Fruit fly (Drosophila melanogaster) whole organism, embryonic: ENCODE results near the gene CG6788.
A peak's percentile ranks its signal among the peaks of the same experiment; 100 is the strongest.

Experiments
- Ada2b ChIP-seq: fragments of 200-800 bp; sonication (Bioruptor generic); IDR thresholded peaks from 2 replicates; pipeline ENCODE4 v1.3.6; 2022; ENCODE audit warnings: missing biosample characterization, missing genetic modification characterization
- Antp ChIP-seq: fragments of 200-800 bp; sonication (Bioruptor generic); optimal IDR thresholded peaks from 3 replicates; lab custom pipeline; 2016; ENCODE audit warnings: missing biosample characterization, missing genetic modification characterization
- Atf3 ChIP-seq: fragments of 200-800 bp; sonication (Bioruptor generic); optimal IDR thresholded peaks from 3 replicates; lab custom pipeline; 2016; ENCODE audit warnings: missing biosample characterization, missing genetic modification characterization
- CG11696 ChIP-seq: fragments of 200-800 bp; sonication (Bioruptor generic); IDR thresholded peaks from 2 replicates; pipeline ENCODE4 v1.3.6; 2022; ENCODE audit warnings: missing biosample characterization, missing genetic modification characterization
- CG12744 ChIP-seq: fragments of 200-800 bp; sonication (Bioruptor generic); optimal IDR thresholded peaks from 2 replicates; lab custom pipeline; 2016; ENCODE audit warnings: missing biosample characterization, missing genetic modification characterization
- CG12769 ChIP-seq: fragments of 200-800 bp; sonication (Bioruptor generic); optimal IDR thresholded peaks from 2 replicates; lab custom pipeline; 2019; ENCODE audit warnings: missing biosample characterization, mild to moderate bottlenecking, missing genetic modification characterization, moderate library complexity
- CG13424 ChIP-seq: fragments of 200-800 bp; sonication (Bioruptor generic); optimal IDR thresholded peaks from 2 replicates; lab custom pipeline; 2019; ENCODE audit warnings: missing biosample characterization, mild to moderate bottlenecking, missing genetic modification characterization, moderate library complexity
- CG14014 ChIP-seq: fragments of 200-800 bp; sonication (Bioruptor generic); IDR thresholded peaks from 2 replicates; pipeline ENCODE4 v1.3.6; 2022; ENCODE audit warnings: missing biosample characterization, missing genetic modification characterization
- CG15011 ChIP-seq: fragments of 200-800 bp; sonication (Bioruptor generic); optimal IDR thresholded peaks from 3 replicates; lab custom pipeline; 2018; ENCODE audit warnings: missing biosample characterization, mild to moderate bottlenecking, missing genetic modification characterization
- CG1529 ChIP-seq: fragments of 200-800 bp; sonication (Bioruptor generic); optimal IDR thresholded peaks from 3 replicates; lab custom pipeline; 2018; ENCODE audit warnings: missing biosample characterization, missing genetic modification characterization
- CG15479 ChIP-seq: fragments of 200-800 bp; sonication (Bioruptor generic); optimal IDR thresholded peaks from 3 replicates; lab custom pipeline; 2019; ENCODE audit warnings: missing biosample characterization, mild to moderate bottlenecking, missing genetic modification characterization, moderate library complexity
- CG15601 ChIP-seq: fragments of 200-800 bp; sonication (Bioruptor generic); optimal IDR thresholded peaks from 3 replicates; lab custom pipeline; 2019; ENCODE audit warnings: missing biosample characterization, mild to moderate bottlenecking, missing genetic modification characterization, moderate library complexity
- CG1603 ChIP-seq: fragments of 200-800 bp; sonication (Bioruptor generic); optimal IDR thresholded peaks from 2 replicates; lab custom pipeline; 2019; ENCODE audit warnings: missing biosample characterization, mild to moderate bottlenecking, missing genetic modification characterization, moderate library complexity
- CG16779 ChIP-seq: fragments of 200-800 bp; sonication (Bioruptor generic); IDR thresholded peaks from 2 replicates; pipeline ENCODE4 v1.3.6; 2022; ENCODE audit warnings: missing biosample characterization, missing genetic modification characterization
- CG16813 ChIP-seq: fragments of 200-800 bp; sonication (Bioruptor generic); IDR thresholded peaks from 3 replicates; pipeline ENCODE4 v1.3.6; 2022; ENCODE audit warnings: missing biosample characterization, missing genetic modification characterization; ENCODE audit not compliant: partially characterized antibody
- CG16815 ChIP-seq: fragments of 200-800 bp; sonication (Bioruptor generic); optimal IDR thresholded peaks from 3 replicates; lab custom pipeline; 2017; ENCODE audit warnings: missing biosample characterization, mild to moderate bottlenecking, missing genetic modification characterization
- CG17912 ChIP-seq: fragments of 200-800 bp; sonication (Bioruptor generic); optimal IDR thresholded peaks from 2 replicates; lab custom pipeline; 2018; ENCODE audit warnings: missing biosample characterization, mild to moderate bottlenecking, missing genetic modification characterization
- CG32532 ChIP-seq: fragments of 200-800 bp; sonication (Bioruptor generic); IDR thresholded peaks from 2 replicates; pipeline ENCODE4 v1.3.6; 2022; ENCODE audit warnings: missing biosample characterization, missing genetic modification characterization
- CG4404 ChIP-seq: fragments of 200-800 bp; sonication (Bioruptor generic); IDR thresholded peaks from 2 replicates; pipeline ENCODE4 v1.3.6; 2022; ENCODE audit warnings: missing biosample characterization, missing genetic modification characterization
- CG4617 ChIP-seq: fragments of 200-800 bp; sonication (Bioruptor generic); optimal IDR thresholded peaks from 3 replicates; lab custom pipeline; 2016; ENCODE audit warnings: missing biosample characterization, missing genetic modification characterization, borderline replicate concordance
- CG4730 ChIP-seq: fragments of 200-800 bp; sonication (Bioruptor generic); IDR thresholded peaks from 2 replicates; pipeline ENCODE4 v1.3.6; 2022; ENCODE audit warnings: missing biosample characterization, missing genetic modification characterization
- CG6272 ChIP-seq: fragments of 200-800 bp; sonication (Bioruptor generic); IDR thresholded peaks from 2 replicates; pipeline ENCODE4 v1.3.6; 2022; ENCODE audit warnings: missing biosample characterization, missing genetic modification characterization
- CG8359 ChIP-seq: fragments of 200-800 bp; sonication (Bioruptor generic); optimal IDR thresholded peaks from 2 replicates; lab custom pipeline; 2017; ENCODE audit warnings: missing biosample characterization, mild to moderate bottlenecking, missing genetic modification characterization, borderline replicate concordance
- CG8924 ChIP-seq: fragments of 200-800 bp; optimal IDR thresholded peaks from 3 replicates; lab custom pipeline; 2019; ENCODE audit warnings: missing biosample characterization, mild to moderate bottlenecking, missing genetic modification characterization, moderate library complexity
- D19B ChIP-seq: fragments of 200-800 bp; sonication (Bioruptor generic); optimal IDR thresholded peaks from 2 replicates; lab custom pipeline; 2017; ENCODE audit warnings: missing biosample characterization, mild to moderate bottlenecking, missing genetic modification characterization
- Dip3 ChIP-seq: fragments of 200-800 bp; sonication (Bioruptor generic); optimal IDR thresholded peaks from 3 replicates; lab custom pipeline; 2016; ENCODE audit warnings: missing biosample characterization, missing genetic modification characterization
- Doc3 ChIP-seq: fragments of 200-800 bp; sonication (Bioruptor generic); IDR thresholded peaks from 3 replicates; pipeline ENCODE4 v1.3.6; 2022; ENCODE audit warnings: missing biosample characterization, missing genetic modification characterization; ENCODE audit not compliant: partially characterized antibody
- Dp ChIP-seq: fragments of 200-800 bp; sonication (Bioruptor generic); optimal IDR thresholded peaks from 2 replicates; lab custom pipeline; 2018; ENCODE audit warnings: missing biosample characterization, mild to moderate bottlenecking, missing genetic modification characterization, moderate library complexity
- E2f2 ChIP-seq: fragments of 200-800 bp; sonication (Bioruptor generic); IDR thresholded peaks from 2 replicates; pipeline ENCODE4 v1.3.6; 2022; ENCODE audit warnings: missing biosample characterization, missing genetic modification characterization
- Hmr ChIP-seq: fragments of 200-800 bp; sonication (Bioruptor generic); optimal IDR thresholded peaks from 3 replicates; lab custom pipeline; 2017; ENCODE audit warnings: mild to moderate bottlenecking, missing biosample characterization, missing genetic modification reagents, missing genetic modification characterization
- Oli ChIP-seq: fragments of 200-800 bp; sonication (Bioruptor generic); optimal IDR thresholded peaks from 2 replicates; lab custom pipeline; 2018; ENCODE audit warnings: missing biosample characterization, mild to moderate bottlenecking, missing genetic modification characterization, moderate library complexity
- Ptx1 ChIP-seq: fragments of 200-800 bp; sonication (Bioruptor generic); IDR thresholded peaks from 2 replicates; pipeline ENCODE4 v1.3.6; 2022; ENCODE audit warnings: missing biosample characterization, missing genetic modification characterization
- Rx ChIP-seq: fragments of 200-800 bp; sonication (Bioruptor generic); IDR thresholded peaks from 2 replicates; pipeline ENCODE4 v1.3.6; 2022; ENCODE audit warnings: missing biosample characterization, missing genetic modification characterization
- Sox102F ChIP-seq: fragments of 200-800 bp; sonication (Bioruptor generic); optimal IDR thresholded peaks from 2 replicates; lab custom pipeline; 2018; ENCODE audit warnings: missing biosample characterization, mild to moderate bottlenecking, missing genetic modification characterization, moderate library complexity
- Spps ChIP-seq: fragments of 200-800 bp; sonication (Bioruptor generic); optimal IDR thresholded peaks from 2 replicates; lab custom pipeline; 2018; ENCODE audit warnings: missing biosample characterization, mild to moderate bottlenecking, missing genetic modification characterization
- Sry-δ ChIP-seq: fragments of 200-800 bp; sonication (Bioruptor generic); optimal IDR thresholded peaks from 2 replicates; lab custom pipeline; 2016; ENCODE audit warnings: missing biosample characterization, missing genetic modification characterization
- amos ChIP-seq: fragments of 200-800 bp; sonication (Bioruptor generic); IDR thresholded peaks from 2 replicates; pipeline ENCODE4 v1.3.6; 2022; ENCODE audit warnings: missing biosample characterization, missing genetic modification characterization; ENCODE audit not compliant: partially characterized antibody
- cad ChIP-seq: fragments of >200 bp; optimal IDR thresholded peaks from 2 replicates; lab custom pipeline; 2017; ENCODE audit warnings: missing biosample characterization, missing genetic modification characterization
- da ChIP-seq: fragments of 200-800 bp; sonication (Bioruptor generic); optimal IDR thresholded peaks from 2 replicates; lab custom pipeline; 2016; ENCODE audit warnings: missing biosample characterization, missing genetic modification characterization
- dan ChIP-seq: fragments of 200-800 bp; sonication (Bioruptor generic); IDR thresholded peaks from 2 replicates; pipeline ENCODE4 v1.3.6; 2022; ENCODE audit warnings: missing biosample characterization, missing genetic modification characterization
- dmrt99B ChIP-seq: fragments of 200-800 bp; sonication (Bioruptor generic); optimal IDR thresholded peaks from 2 replicates; lab custom pipeline; 2018; ENCODE audit warnings: missing biosample characterization, mild to moderate bottlenecking, missing genetic modification characterization, moderate library complexity
- emc ChIP-seq: fragments of 200-800 bp; sonication (Bioruptor generic); optimal IDR thresholded peaks from 2 replicates; lab custom pipeline; 2016; ENCODE audit warnings: missing biosample characterization, missing genetic modification characterization
- ham ChIP-seq: fragments of 200-800 bp; sonication (Bioruptor generic); IDR thresholded peaks from 2 replicates; pipeline ENCODE4 v1.3.6; 2022; ENCODE audit warnings: missing biosample characterization, missing genetic modification characterization
- luna ChIP-seq: fragments of 200-800 bp; sonication (Bioruptor generic); optimal IDR thresholded peaks from 2 replicates; lab custom pipeline; 2016; ENCODE audit warnings: missing biosample characterization, missing genetic modification characterization
- mam ChIP-seq: fragments of 200-800 bp; sonication (Bioruptor generic); optimal IDR thresholded peaks from 3 replicates; lab custom pipeline; 2016; ENCODE audit warnings: missing biosample characterization, missing genetic modification characterization
- rib ChIP-seq: fragments of 200-800 bp; sonication (Bioruptor generic); IDR thresholded peaks from 2 replicates; pipeline ENCODE4 v1.3.6; 2022; ENCODE audit warnings: missing biosample characterization, missing genetic modification characterization
- sd ChIP-seq: fragments of 200-800 bp; sonication (Bioruptor generic); optimal IDR thresholded peaks from 3 replicates; lab custom pipeline; 2018; ENCODE audit warnings: missing biosample characterization, mild to moderate bottlenecking, missing genetic modification characterization, moderate library complexity
- sens ChIP-seq: fragments of 200-800 bp; sonication (Bioruptor generic); peaks from one replicate; lab custom pipeline; 2016; ENCODE audit warnings: missing biosample characterization, missing genetic modification characterization
- sima ChIP-seq: fragments of 200-800 bp; sonication (Bioruptor generic); optimal IDR thresholded peaks from 2 replicates; lab custom pipeline; 2016; ENCODE audit warnings: missing biosample characterization, missing genetic modification characterization
- tll ChIP-seq, 2 experiments: fragments of 200-800 bp in 1 of 2; fragments of >200 bp in 1 of 2; sonication (Bioruptor generic) in 1 of 2; optimal IDR thresholded peaks; 2 replicates each; lab custom pipeline; 2017 to 2019; ENCODE audit warnings: missing biosample characterization in 2 of 2, missing genetic modification characterization in 2 of 2, mild to moderate bottlenecking in 1 of 2, moderate library complexity in 1 of 2

Gene CG6788

dm6 chrX:17907184-17908006 lies 19.4 kb downstream of the CG6788 start, which contains the start of the genes CG7772 and Vps4 (continued):
- TF ChIP-seq D19B (no peak), da (no peak), CG14014 (GFP tag; lab: Robert Waterston, UW) (no peak), Hmr (GFP tag; lab: Kevin White, UChicago) (no peak), CG1529 (GFP tag; lab: Kevin White, UChicago) (no peak), sd (tag; lab: Kevin White, UChicago) (peak; percentile 93), Rx (GFP tag; lab: Robert Waterston, UW) (no peak), CG11696 (GFP tag; lab: Robert Waterston, UW) (no peak), dan (no peak), Ptx1 (GFP tag; lab: Robert Waterston, UW) (no peak), CG13424 (no peak), CG12769 (tag; lab: Kevin White, UChicago) (no peak), Oli (tag; lab: Kevin White, UChicago) (no peak), sens (no peak), dmrt99B (tag; lab: Kevin White, UChicago) (no peak), ham (GFP tag; lab: Robert Waterston, UW) (no peak), CG17912 (no peak), CG1603 (tag; lab: Kevin White, UChicago) (peak; percentile 33), CG16815 (GFP tag; lab: Kevin White, UChicago) (no peak), Sox102F (GFP tag; lab: Kevin White, UChicago) (no peak), CG15479 (GFP tag; lab: Kevin White, UChicago) (no peak), CG16779 (GFP tag; lab: Robert Waterston, UW) (no peak), CG32532 (GFP tag; lab: Robert Waterston, UW) (no peak), cad (GFP tag; lab: Kevin White, UChicago) (no peak), CG4617 (GFP tag; lab: Kevin White, UChicago) (peak; percentile 68), Spps (tag; lab: Kevin White, UChicago) (no peak), Ada2b (no peak), mam (GFP tag; lab: Kevin White, UChicago) (no peak), CG15601 (tag; lab: Kevin White, UChicago) (no peak), CG4404 (GFP tag; lab: Robert Waterston, UW) (no peak), tll (GFP tag; optimal IDR thresholded peaks at IDR 0.05; lab: Kevin White, UChicago) (no peak), Dip3 (GFP tag; lab: Kevin White, UChicago) (no peak), Atf3 (no peak), Sry-δ (GFP tag; lab: Kevin White, UChicago) (peak; percentile 34), emc (GFP tag; lab: Kevin White, UChicago) (no peak), Dp (GFP tag; lab: Kevin White, UChicago) (peak; percentile 85), Doc3 (no peak), E2f2 (peak; percentile 90), CG8359 (GFP tag; lab: Kevin White, UChicago) (no peak), CG8924 (tag; lab: Kevin White, UChicago) (no peak), rib (GFP tag; lab: Robert Waterston, UW) (no peak), sima (GFP tag; lab: Kevin White, UChicago) (no peak), luna (no peak), amos (GFP tag; lab: Robert Waterston, UW) (peak; percentile 14; the same call in 1 of the 2 replicates), Antp (GFP tag; lab: Kevin White, UChicago) (no peak), CG12744 (GFP tag; lab: Kevin White, UChicago) (no peak), CG4730 (GFP tag; lab: Robert Waterston, UW) (no peak), CG16813 (0 out of 3 replicates have a peak, but pooled peaks have one; percentile 11), CG6272 (GFP tag; lab: Robert Waterston, UW) (no peak), CG15011 (GFP tag; lab: Kevin White, UChicago) (no peak)
